Worm (Caenorhabditis elegans) whole organism, mixed stage, embryonic: ENCODE data around the gene F49C12.2.

Source experiments
- M03D4.4 ChIP-seq: sonication (generic microtip); optimal IDR thresholded peaks from 2 replicates; lab custom pipeline; 2017; ENCODE audit warnings: mild to moderate bottlenecking, missing genetic modification characterization, missing compliant biosample characterization
- bed-3 ChIP-seq: fragments of 200-800 bp; sonication (Bioruptor generic); optimal IDR thresholded peaks from 3 replicates; lab custom pipeline; 2018; ENCODE audit warnings: mild to moderate bottlenecking, missing genetic modification characterization, moderate library complexity, missing compliant biosample characterization
- blmp-1 ChIP-seq: fragments of 150-350 bp; optimal IDR thresholded peaks from 2 replicates; lab custom pipeline; 2014; ENCODE audit warnings: missing biosample characterization, missing genetic modification characterization
- ceh-39 ChIP-seq: fragments of 150-350 bp; optimal IDR thresholded peaks from 2 replicates; lab custom pipeline; 2014; ENCODE audit warnings: missing biosample characterization, missing genetic modification characterization
- ceh-43 ChIP-seq: fragments of 200-800 bp; sonication (Bioruptor generic); optimal IDR thresholded peaks from 2 replicates; lab custom pipeline; 2018; ENCODE audit warnings: mild to moderate bottlenecking, missing genetic modification characterization, moderate library complexity, missing compliant biosample characterization
- ceh-83 ChIP-seq: fragments of 200-800 bp; sonication (Bioruptor generic); optimal IDR thresholded peaks from 2 replicates; lab custom pipeline; 2018; ENCODE audit warnings: mild to moderate bottlenecking, missing genetic modification characterization, missing compliant biosample characterization
- ces-1 ChIP-seq: fragments of 150-350 bp; optimal IDR thresholded peaks from 2 replicates; lab custom pipeline; 2014; ENCODE audit warnings: missing biosample characterization, missing genetic modification reagents, missing genetic modification characterization
- cnd-1 ChIP-seq: fragments of 200-800 bp; sonication (Bioruptor generic); optimal IDR thresholded peaks from 2 replicates; lab custom pipeline; 2018; ENCODE audit warnings: mild to moderate bottlenecking, missing genetic modification characterization, missing compliant biosample characterization
- drap-1 ChIP-seq: fragments of 200-800 bp; sonication (Bioruptor generic); optimal IDR thresholded peaks from 3 replicates; lab custom pipeline; 2018; ENCODE audit warnings: mild to moderate bottlenecking, missing genetic modification characterization, missing compliant biosample characterization
- elt-1 ChIP-seq: sonication (generic microtip); optimal IDR thresholded peaks from 2 replicates; lab custom pipeline; 2017; ENCODE audit warnings: missing genetic modification characterization, mild to moderate bottlenecking, missing compliant biosample characterization, antibody characterized with exemption, moderate library complexity, borderline replicate concordance; ENCODE audit not compliant: insufficient read depth
- elt-3 ChIP-seq: fragments of 150-350 bp; optimal IDR thresholded peaks from 2 replicates; lab custom pipeline; 2014; ENCODE audit warnings: missing biosample characterization, missing genetic modification characterization
- flh-1 ChIP-seq: fragments of 200-800 bp; sonication (Bioruptor generic); optimal IDR thresholded peaks from 2 replicates; lab custom pipeline; 2018; ENCODE audit warnings: mild to moderate bottlenecking, missing genetic modification characterization, moderate library complexity, missing compliant biosample characterization
- ham-2 ChIP-seq: fragments of 200-800 bp; sonication (Bioruptor generic); optimal IDR thresholded peaks from 2 replicates; lab custom pipeline; 2018; ENCODE audit warnings: mild to moderate bottlenecking, missing genetic modification characterization, missing compliant biosample characterization
- hlh-1 ChIP-seq: fragments of 150-350 bp; optimal IDR thresholded peaks from 2 replicates; lab custom pipeline; 2014; ENCODE audit warnings: missing biosample characterization, missing genetic modification reagents, missing genetic modification characterization
- lin-13 ChIP-seq: fragments of 150-350 bp; optimal IDR thresholded peaks from 2 replicates; lab custom pipeline; 2014; ENCODE audit warnings: missing biosample characterization, missing genetic modification characterization
- lin-32 ChIP-seq: fragments of 200-800 bp; sonication (Bioruptor generic); optimal IDR thresholded peaks from 2 replicates; lab custom pipeline; 2018; ENCODE audit warnings: mild to moderate bottlenecking, missing genetic modification characterization, missing compliant biosample characterization
- lsy-2 ChIP-seq: fragments of 150-350 bp; optimal IDR thresholded peaks from 2 replicates; lab custom pipeline; 2014; ENCODE audit warnings: missing biosample characterization, missing genetic modification characterization
- mab-5 ChIP-seq: fragments of 150-350 bp; optimal IDR thresholded peaks from 2 replicates; lab custom pipeline; 2014; ENCODE audit warnings: missing biosample characterization, missing genetic modification characterization
- mep-1 ChIP-seq: fragments of 150-350 bp; optimal IDR thresholded peaks from 2 replicates; lab custom pipeline; 2017; ENCODE audit warnings: missing biosample characterization, missing genetic modification reagents, missing genetic modification characterization, inconsistent platforms
- mls-2 ChIP-seq: sonication (generic microtip); optimal IDR thresholded peaks from 2 replicates; lab custom pipeline; 2016; ENCODE audit warnings: mild to moderate bottlenecking, missing genetic modification characterization, moderate library complexity, missing compliant biosample characterization
- nhr-12 ChIP-seq: fragments of 150-350 bp; optimal IDR thresholded peaks from 2 replicates; lab custom pipeline; 2014; ENCODE audit warnings: missing biosample characterization, missing genetic modification characterization
- nhr-2 ChIP-seq: fragments of 150-350 bp; optimal IDR thresholded peaks from 2 replicates; lab custom pipeline; 2014; ENCODE audit warnings: missing biosample characterization, missing genetic modification characterization
- nhr-237 ChIP-seq: fragments of 150-350 bp; optimal IDR thresholded peaks from 2 replicates; lab custom pipeline; 2014; ENCODE audit warnings: missing biosample characterization, missing genetic modification characterization
- nhr-76 ChIP-seq: sonication (generic microtip); optimal IDR thresholded peaks from 2 replicates; lab custom pipeline; 2017; ENCODE audit warnings: missing biosample characterization, missing genetic modification characterization
- pha-4 ChIP-seq: fragments of 150-350 bp; optimal IDR thresholded peaks from 2 replicates; lab custom pipeline; 2018; ENCODE audit warnings: missing biosample characterization, missing genetic modification reagents, missing genetic modification characterization
- sem-2 ChIP-seq: fragments of 200-800 bp; sonication (Bioruptor generic); optimal IDR thresholded peaks from 2 replicates; lab custom pipeline; 2018; ENCODE audit warnings: mild to moderate bottlenecking, missing genetic modification characterization, missing compliant biosample characterization
- snpc-4 ChIP-seq: fragments of 150-350 bp; optimal IDR thresholded peaks from 2 replicates; lab custom pipeline; 2014; ENCODE audit warnings: missing biosample characterization, missing genetic modification characterization
- sptf-1 ChIP-seq: sonication (generic microtip); optimal IDR thresholded peaks from 2 replicates; lab custom pipeline; 2017; ENCODE audit warnings: mild to moderate bottlenecking, missing genetic modification characterization, moderate library complexity, missing compliant biosample characterization
- tbx-8 ChIP-seq: fragments of 200-800 bp; sonication (Bioruptor generic); optimal IDR thresholded peaks from 2 replicates; lab custom pipeline; 2018; ENCODE audit warnings: mild to moderate bottlenecking, missing genetic modification characterization, moderate library complexity, missing compliant biosample characterization
- unc-120 ChIP-seq: sonication (generic microtip); optimal IDR thresholded peaks from 2 replicates; lab custom pipeline; 2017; ENCODE audit warnings: missing genetic modification characterization, missing compliant biosample characterization; ENCODE audit not compliant: poor library complexity, severe bottlenecking
- unc-39 ChIP-seq: fragments of 150-350 bp; optimal IDR thresholded peaks from 2 replicates; lab custom pipeline; 2014; ENCODE audit warnings: missing biosample characterization, missing genetic modification characterization
- unc-62 ChIP-seq: fragments of 150-350 bp; optimal IDR thresholded peaks from 2 replicates; lab custom pipeline; 2014; ENCODE audit warnings: missing biosample characterization, missing genetic modification reagents, missing genetic modification characterization
- zip-8 ChIP-seq: fragments of 150-350 bp; optimal IDR thresholded peaks from 2 replicates; lab custom pipeline; 2014; ENCODE audit warnings: missing biosample characterization, missing genetic modification characterization
- ztf-11 ChIP-seq: fragments of 150-350 bp; optimal IDR thresholded peaks from 2 replicates; lab custom pipeline; 2014; ENCODE audit warnings: missing biosample characterization, missing genetic modification characterization

F49C12.2 gene

ce11 chrIV:9267581-9267980, 31.5 kb downstream of the F49C12.2 start:
- TF ChIP-seq nhr-12 (no peak), drap-1 (GFP tag; lab: Kevin White, UChicago) (no peak), unc-62 (no peak), flh-1 (no peak), mls-2 (tag; lab: Kevin White, UChicago) (no peak), nhr-2 (tag; lab: Kevin White, UChicago) (peak; percentile 74), sem-2 (GFP tag; lab: Kevin White, UChicago) (no peak), hlh-1 (no peak), nhr-76 (tag; lab: Kevin White, UChicago) (no peak), cnd-1 (tag; lab: Kevin White, UChicago) (peak; percentile 28), ceh-43 (GFP tag; lab: Kevin White, UChicago) (no peak), sptf-1 (tag; lab: Kevin White, UChicago) (no peak)

ce11 chrIV:9266464-9266863, 32.6 kb downstream of the F49C12.2 start, which contains the start of gene Y11D7A.19:
TSS of gene Y11D7A.19 (minus strand) at chrIV:9266564.
- no peak for TF ChIP-seq ztf-11 (tag; lab: Kevin White, UChicago)
- no peak for TF ChIP-seq tbx-8 (GFP tag; lab: Kevin White, UChicago)
- no peak for TF ChIP-seq elt-3
- no peak for TF ChIP-seq ceh-39 (tag; lab: Kevin White, UChicago)
- TF ChIP-seq mls-2 (tag; lab: Kevin White, UChicago): no peak
- TF ChIP-seq bed-3 (GFP tag; lab: Kevin White, UChicago): no peak
- no peak for TF ChIP-seq mab-5 (tag; lab: Kevin White, UChicago)
- no peak for TF ChIP-seq cnd-1 (tag; lab: Kevin White, UChicago)
- TF ChIP-seq nhr-237 (tag; lab: Kevin White, UChicago): no peak
- TF ChIP-seq lin-13: no peak
- TF ChIP-seq ceh-43 (GFP tag; lab: Kevin White, UChicago): no peak
- TF ChIP-seq mep-1 (tag; lab: Kevin White, UChicago): no peak
- TF ChIP-seq nhr-76 (tag; lab: Kevin White, UChicago): no peak
- TF ChIP-seq sem-2 (GFP tag; lab: Kevin White, UChicago): no peak
- TF ChIP-seq unc-39 (tag; lab: Kevin White, UChicago): no peak
- TF ChIP-seq hlh-1: no peak
- TF ChIP-seq pha-4: no peak
- TF ChIP-seq snpc-4 (tag; lab: Kevin White, UChicago): no peak

DNA sequence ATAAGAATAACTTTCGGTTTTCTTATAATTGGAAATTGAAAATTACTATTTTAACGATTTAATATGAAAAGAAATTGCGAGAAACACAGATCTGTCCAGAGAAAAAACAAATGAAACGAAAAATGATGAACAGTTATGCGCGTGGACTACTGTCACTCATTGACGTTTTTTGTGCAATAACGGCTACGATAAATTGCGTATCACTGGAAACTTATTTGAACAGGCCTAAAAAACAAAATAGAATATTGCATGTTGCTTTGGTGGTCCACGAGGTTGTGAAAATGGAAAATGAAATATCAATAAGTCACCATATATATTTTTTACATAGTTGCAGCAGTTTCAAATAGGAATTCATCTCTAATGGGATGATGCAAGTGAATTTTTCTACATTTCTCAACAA, 34.5 kb downstream of the F49C12.2 start:
- TF ChIP-seq unc-62 (no peak), ces-1 (GFP tag; lab: Kevin White, UChicago) (no peak), bed-3 (GFP tag; lab: Kevin White, UChicago) (no peak), mls-2 (tag; lab: Kevin White, UChicago) (no peak), mab-5 (tag; lab: Kevin White, UChicago) (no peak), elt-1 (no peak), unc-39 (tag; lab: Kevin White, UChicago) (no peak), ham-2 (GFP tag; lab: Kevin White, UChicago) (no peak), snpc-4 (tag; lab: Kevin White, UChicago) (no peak), drap-1 (GFP tag; lab: Kevin White, UChicago) (no peak), ceh-43 (GFP tag; lab: Kevin White, UChicago) (no peak), blmp-1 (tag; lab: Kevin White, UChicago) (no peak), nhr-12 (no peak), zip-8 (tag; lab: Kevin White, UChicago) (no peak), nhr-76 (tag; lab: Kevin White, UChicago) (no peak), ztf-11 (tag; lab: Kevin White, UChicago) (no peak), flh-1 (no peak), ceh-39 (tag; lab: Kevin White, UChicago) (no peak), hlh-1 (no peak)

DNA sequence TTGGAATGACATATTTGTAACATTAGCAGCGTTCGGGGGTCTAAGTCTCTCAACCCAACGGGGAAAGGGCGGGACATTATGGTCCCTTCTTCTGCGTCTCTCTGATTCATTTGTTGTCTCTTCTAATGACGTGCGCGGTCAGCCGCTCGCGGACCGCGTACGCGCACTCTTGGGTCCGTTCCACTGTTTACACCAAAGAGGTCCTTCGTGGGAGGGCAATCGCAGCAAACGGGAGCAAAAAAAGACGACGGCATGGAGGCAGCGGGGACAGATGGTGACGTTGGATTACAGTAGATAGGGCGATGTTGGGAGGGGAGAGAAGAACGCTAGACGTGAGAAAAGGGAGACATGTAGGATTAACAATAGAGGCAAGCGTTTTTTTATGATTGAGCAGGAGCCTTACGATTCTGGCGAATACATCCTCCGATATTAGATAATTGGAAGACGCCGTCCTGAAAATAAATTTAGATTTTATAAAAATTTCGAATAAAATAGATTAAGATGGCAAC, 35.2 kb downstream of the F49C12.2 start, which contains the start of gene flh-1:
Gene flh-1, minus strand, starts transcription at position 459 of the 509 bp plus-strand sequence.
- TF ChIP-seq hlh-1 (peak; percentile 64), ceh-83 (GFP tag; lab: Kevin White, UChicago) (peak; percentile 17), unc-120 (tag; lab: Kevin White, UChicago) (no peak), zip-8 (tag; lab: Kevin White, UChicago) (no peak), unc-62 (peak; percentile 25), pha-4 (peak; percentile 35), nhr-2 (tag; lab: Kevin White, UChicago) (peak; percentile 73), blmp-1 (tag; lab: Kevin White, UChicago) (no peak), sem-2 (GFP tag; lab: Kevin White, UChicago) (no peak), ceh-43 (GFP tag; lab: Kevin White, UChicago) (no peak), cnd-1 (tag; lab: Kevin White, UChicago) (peak; percentile 93), bed-3 (GFP tag; lab: Kevin White, UChicago) (no peak), unc-39 (tag; lab: Kevin White, UChicago) (no peak), M03D4.4 (peak; percentile 27), ztf-11 (tag; lab: Kevin White, UChicago) (peak; percentile 37), mls-2 (tag; lab: Kevin White, UChicago) (peak; percentile 68), nhr-237 (tag; lab: Kevin White, UChicago) (no peak), lin-13 (no peak), drap-1 (GFP tag; lab: Kevin White, UChicago) (peak; percentile 56), mab-5 (tag; lab: Kevin White, UChicago) (no peak), elt-1 (no peak), snpc-4 (tag; lab: Kevin White, UChicago) (no peak), ces-1 (GFP tag; lab: Kevin White, UChicago) (peak; percentile 18), lin-32 (GFP tag; lab: Kevin White, UChicago) (peak; percentile 91), sptf-1 (tag; lab: Kevin White, UChicago) (peak; percentile 69), elt-3 (no peak), nhr-12 (no peak), mep-1 (tag; lab: Kevin White, UChicago) (peak; percentile 55), ceh-39 (tag; lab: Kevin White, UChicago) (peak; percentile 42), lsy-2 (no peak)
